Worm (Caenorhabditis elegans): ENCODE data around the gene C08D8.7.

DNA sequence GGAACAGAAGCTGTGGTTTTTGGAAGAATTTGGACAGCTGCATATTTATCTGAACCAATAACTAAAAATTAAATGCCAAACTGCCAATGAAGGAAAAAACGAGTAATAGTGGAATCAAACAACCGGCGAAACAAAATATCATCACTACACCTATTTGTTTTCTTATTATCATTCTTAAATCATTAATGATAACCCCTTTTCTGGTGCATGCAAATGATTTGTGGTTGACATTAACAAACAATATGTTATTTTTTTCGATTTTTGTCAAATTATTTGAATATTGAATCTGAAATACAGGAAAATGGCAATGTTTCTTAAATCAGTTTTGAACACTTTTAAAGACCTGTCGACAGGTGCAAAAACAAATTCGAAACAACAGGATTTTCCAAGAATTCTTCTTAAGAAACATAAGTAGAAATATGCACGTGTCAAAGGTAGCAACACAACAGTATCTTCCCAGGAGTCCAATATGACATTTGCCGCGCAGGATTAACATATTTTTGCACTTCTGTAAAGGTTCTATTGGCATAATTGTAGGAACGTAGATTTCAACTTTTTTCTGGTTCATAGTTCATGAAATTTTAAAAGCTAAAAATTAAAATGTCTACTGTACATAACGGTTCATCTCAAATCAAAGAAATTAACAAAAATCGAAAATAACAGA, 41.7 kb upstream of the C08D8.7 start, which contains the start of gene W02D7.5:
- TF ChIP-seq sptf-1 (tag; optimal IDR thresholded peaks at IDR 0.05), result no peak
- no peak for TF ChIP-seq nhr-76 (tag; optimal IDR thresholded peaks at IDR 0.05)
- TF ChIP-seq unc-39 (tag; optimal IDR thresholded peaks at IDR 0.05), result no peak
- no peak for TF ChIP-seq elt-3 (tag; optimal IDR thresholded peaks at IDR 0.05)
- no peak for TF ChIP-seq unc-62 (GFP tag; optimal IDR thresholded peaks at IDR 0.05)
- no peak for TF ChIP-seq blmp-1 (tag; optimal IDR thresholded peaks at IDR 0.05)
- no peak for TF ChIP-seq pha-4 (tag; optimal IDR thresholded peaks at IDR 0.05)
- TF ChIP-seq ztf-11 (tag; optimal IDR thresholded peaks at IDR 0.05), result no peak
- no peak for TF ChIP-seq elt-1 (tag; optimal IDR thresholded peaks at IDR 0.05; ENCODE audit: borderline replicate concordance, insufficient read depth)
- TF ChIP-seq nhr-237 (tag; optimal IDR thresholded peaks at IDR 0.05), result no peak
- no peak for TF ChIP-seq mab-5 (tag; optimal IDR thresholded peaks at IDR 0.05)
- TF ChIP-seq bed-3 (GFP tag; optimal IDR thresholded peaks at IDR 0.05), result no peak
- TF ChIP-seq lsy-2 (tag; optimal IDR thresholded peaks at IDR 0.05), result no peak
- TF ChIP-seq cnd-1 (tag; optimal IDR thresholded peaks at IDR 0.05), result no peak

Measured in whole organism, mixed stage, embryonic.